Worm (Caenorhabditis elegans) whole organism, young adult: Measurements from ENCODE around the gene wht-7.

Experiments used
- B0019.2 ChIP-seq: fragments of 200-800 bp; sonication (Bioruptor generic); conservative IDR thresholded peaks from 2 replicates; pipeline ENCODE4 v1.3.6; 2022; ENCODE audit warnings: missing genetic modification reagents, missing genetic modification characterization, missing compliant biosample characterization
- B0261.1 ChIP-seq: sonication (generic microtip); optimal IDR thresholded peaks from 2 replicates; lab custom pipeline; 2016; ENCODE audit warnings: mild to moderate bottlenecking, missing genetic modification characterization, moderate library complexity, missing compliant biosample characterization
- B0336.3 ChIP-seq: fragments of 200-800 bp; sonication (Bioruptor generic); IDR thresholded peaks from 2 replicates; pipeline ENCODE4 v1.3.6; 2022; ENCODE audit warnings: missing genetic modification characterization, missing compliant biosample characterization
- F23B12.7 ChIP-seq: sonication (generic microtip); optimal IDR thresholded peaks from 2 replicates; lab custom pipeline; 2017; ENCODE audit warnings: missing genetic modification characterization, mild to moderate bottlenecking, missing compliant biosample characterization, antibody characterized with exemption, moderate library complexity; ENCODE audit not compliant: insufficient read depth
- F55B11.4 ChIP-seq: sonication (generic microtip); optimal IDR thresholded peaks from 2 replicates; lab custom pipeline; 2016; ENCODE audit warnings: missing compliant biosample characterization, missing genetic modification characterization, borderline replicate concordance; ENCODE audit not compliant: insufficient read depth
- F57A8.1 ChIP-seq: fragments of 200-800 bp; sonication (Bioruptor generic); optimal IDR thresholded peaks from 2 replicates; lab custom pipeline; 2018; ENCODE audit warnings: mild to moderate bottlenecking, missing genetic modification characterization, moderate library complexity, missing compliant biosample characterization
- K11D2.4 ChIP-seq: fragments of 200-800 bp; sonication (Bioruptor generic); IDR thresholded peaks from 2 replicates; pipeline ENCODE4 v1.3.6; 2022; ENCODE audit warnings: missing genetic modification reagents, missing genetic modification characterization, missing compliant biosample characterization
- T26A5.8 ChIP-seq: sonication (generic microtip); optimal IDR thresholded peaks from 2 replicates; lab custom pipeline; 2016; ENCODE audit warnings: missing genetic modification characterization, missing compliant biosample characterization
- Y56A3A.18 ChIP-seq: fragments of 200-800 bp; sonication (Bioruptor generic); IDR thresholded peaks from 2 replicates; pipeline ENCODE4 v1.3.6; 2022; ENCODE audit warnings: missing genetic modification reagents, missing genetic modification characterization, missing compliant biosample characterization
- ZK185.1 ChIP-seq: sonication (generic microtip); optimal IDR thresholded peaks from 2 replicates; lab custom pipeline; 2016; ENCODE audit warnings: mild to moderate bottlenecking, missing genetic modification characterization, missing compliant biosample characterization; ENCODE audit not compliant: poor library complexity, severe bottlenecking
- athp-1 ChIP-seq: sonication (generic microtip); optimal IDR thresholded peaks from 2 replicates; lab custom pipeline; 2017; ENCODE audit warnings: mild to moderate bottlenecking, missing genetic modification characterization, missing compliant biosample characterization
- attf-3 ChIP-seq: fragments of 200-800 bp; sonication (Bioruptor generic); conservative IDR thresholded peaks from 2 replicates; pipeline ENCODE4 v1.3.6; 2022; ENCODE audit warnings: missing genetic modification reagents, missing genetic modification characterization, missing compliant biosample characterization
- bed-1 ChIP-seq: fragments of 200-800 bp; sonication (Bioruptor generic); IDR thresholded peaks from 2 replicates; pipeline ENCODE4 v1.3.6; 2022; ENCODE audit warnings: missing genetic modification reagents, missing genetic modification characterization, missing compliant biosample characterization
- bed-2 ChIP-seq: fragments of 200-800 bp; sonication (Bioruptor generic); IDR thresholded peaks from 2 replicates; pipeline ENCODE4 v1.3.6; 2022; ENCODE audit warnings: missing genetic modification reagents, missing genetic modification characterization, missing compliant biosample characterization
- ceh-91 ChIP-seq: fragments of 200-800 bp; sonication (Bioruptor generic); IDR thresholded peaks from 2 replicates; pipeline ENCODE4 v1.3.6; 2022; ENCODE audit warnings: missing genetic modification reagents, missing genetic modification characterization, missing compliant biosample characterization
- dox-1 ChIP-seq: fragments of 200-800 bp; sonication (Bioruptor generic); IDR thresholded peaks from 2 replicates; pipeline ENCODE4 v1.3.6; 2022; ENCODE audit warnings: missing genetic modification reagents, missing genetic modification characterization, missing compliant biosample characterization
- egl-44 ChIP-seq: fragments of 200-800 bp; sonication (Bioruptor generic); IDR thresholded peaks from 2 replicates; pipeline ENCODE4 v1.3.6; 2022; ENCODE audit warnings: missing genetic modification reagents, missing genetic modification characterization, missing compliant biosample characterization
- egrh-3 ChIP-seq: fragments of 200-800 bp; sonication (Bioruptor generic); IDR thresholded peaks from 2 replicates; pipeline ENCODE4 v1.3.6; 2022; ENCODE audit warnings: missing genetic modification reagents, missing genetic modification characterization, missing compliant biosample characterization
- ekl-4 ChIP-seq: fragments of 200-800 bp; sonication (Bioruptor generic); IDR thresholded peaks from 2 replicates; pipeline ENCODE4 v1.3.6; 2022; ENCODE audit warnings: missing genetic modification reagents, missing genetic modification characterization, missing compliant biosample characterization
- him-1 ChIP-seq: sonication (generic microtip); optimal IDR thresholded peaks from 2 replicates; lab custom pipeline; 2016; ENCODE audit warnings: missing genotype, missing genetic modification reagents, missing genetic modification characterization, missing compliant biosample characterization
- hlh-26 ChIP-seq: fragments of 200-800 bp; sonication (Bioruptor generic); conservative IDR thresholded peaks from 2 replicates; pipeline ENCODE4 v1.3.6; 2022; ENCODE audit warnings: missing genetic modification reagents, missing genetic modification characterization, missing compliant biosample characterization
- hmg-1.2 ChIP-seq: fragments of 200-800 bp; sonication (Bioruptor generic); IDR thresholded peaks from 2 replicates; pipeline ENCODE4 v1.3.6; 2022; ENCODE audit warnings: missing genetic modification reagents, missing genetic modification characterization, missing compliant biosample characterization
- hrde-1 ChIP-seq: sonication (generic microtip); optimal IDR thresholded peaks from 2 replicates; lab custom pipeline; 2016; ENCODE audit warnings: missing genetic modification characterization, mild to moderate bottlenecking, missing compliant biosample characterization, moderate library complexity, missing genotype, missing genetic modification reagents, borderline replicate concordance
- hsf-1 ChIP-seq: fragments of 200-800 bp; sonication (Bioruptor generic); IDR thresholded peaks from 2 replicates; pipeline ENCODE4 v1.3.6; 2022; ENCODE audit warnings: missing genetic modification reagents, missing genetic modification characterization, missing compliant biosample characterization
- lin-35 ChIP-seq, 3 experiments: fragments of 150-350 bp in 2 of 3; sonication (generic microtip) in 1 of 3; optimal IDR thresholded peaks; 2 replicates each; lab custom pipeline; 2014 to 2018; ENCODE audit warnings: missing biosample characterization in 3 of 3, missing genetic modification characterization in 3 of 3, missing genetic modification reagents in 3 of 3
- lin-40 ChIP-seq: sonication (generic microtip); optimal IDR thresholded peaks from 2 replicates; lab custom pipeline; 2016; ENCODE audit warnings: missing genetic modification characterization, mild to moderate bottlenecking, missing compliant biosample characterization, missing genotype, missing genetic modification reagents
- lsl-1 ChIP-seq: fragments of 200-800 bp; sonication (Bioruptor generic); optimal IDR thresholded peaks from 2 replicates; lab custom pipeline; 2018; ENCODE audit warnings: mild to moderate bottlenecking, missing genetic modification characterization, moderate library complexity, missing compliant biosample characterization
- madf-6 ChIP-seq: fragments of 200-800 bp; sonication (Bioruptor generic); IDR thresholded peaks from 2 replicates; pipeline ENCODE4 v1.3.6; 2022; ENCODE audit warnings: missing genetic modification reagents, missing genetic modification characterization, missing compliant biosample characterization
- mes-4 ChIP-seq: sonication (generic microtip); optimal IDR thresholded peaks from 2 replicates; lab custom pipeline; 2016; ENCODE audit warnings: missing genotype, missing genetic modification characterization, missing compliant biosample characterization
- nfya-1 ChIP-seq: sonication (generic microtip); optimal IDR thresholded peaks from 2 replicates; lab custom pipeline; 2017; ENCODE audit warnings: antibody characterized with exemption, missing compliant biosample characterization, missing genetic modification characterization, borderline replicate concordance; ENCODE audit not compliant: insufficient read depth
- nhr-90 ChIP-seq: sonication (generic microtip); optimal IDR thresholded peaks from 2 replicates; lab custom pipeline; 2016; ENCODE audit warnings: missing genotype, mild to moderate bottlenecking, missing genetic modification characterization, missing compliant biosample characterization
- rcor-1 ChIP-seq: fragments of 200-800 bp; sonication (Bioruptor generic); IDR thresholded peaks from 2 replicates; pipeline ENCODE4 v1.3.6; 2022; ENCODE audit warnings: missing genetic modification reagents, missing genetic modification characterization, missing compliant biosample characterization
- rpc-1 ChIP-seq, 2 experiments: fragments of 150-350 bp in 1 of 2; sonication (generic microtip) in 1 of 2; optimal IDR thresholded peaks; 2 replicates each; lab custom pipeline; 2014 to 2018; ENCODE audit warnings: missing biosample characterization in 1 of 2, missing genetic modification characterization in 1 of 2, missing genetic modification reagents in 1 of 2, missing genotype in 1 of 2
- sdz-38 ChIP-seq: sonication (generic microtip); optimal IDR thresholded peaks from 2 replicates; lab custom pipeline; 2016; ENCODE audit warnings: missing genotype, missing genetic modification characterization, missing compliant biosample characterization
- snpc-1.1 ChIP-seq: sonication (generic microtip); optimal IDR thresholded peaks from 2 replicates; lab custom pipeline; 2017; ENCODE audit warnings: missing genetic modification characterization, mild to moderate bottlenecking, missing compliant biosample characterization, antibody characterized with exemption, moderate library complexity, missing genotype, missing genetic modification reagents; ENCODE audit not compliant: insufficient read depth
- snpc-3.4 ChIP-seq: sonication (generic microtip); optimal IDR thresholded peaks from 2 replicates; lab custom pipeline; 2017; ENCODE audit warnings: missing genetic modification characterization, mild to moderate bottlenecking, missing compliant biosample characterization, antibody characterized with exemption, moderate library complexity, missing genotype, missing genetic modification reagents
- snpc-4 ChIP-seq, 5 experiments: fragments of 150-350 bp in 1 of 5; sonication (generic microtip) in 4 of 5; optimal IDR thresholded peaks; 2 replicates each; lab custom pipeline; 2014 to 2018; ENCODE audit warnings: missing genetic modification characterization in 5 of 5, missing biosample characterization in 3 of 5, antibody characterized with exemption in 2 of 5, mild to moderate bottlenecking in 2 of 5, missing compliant biosample characterization in 2 of 5, missing genotype in 2 of 5, moderate library complexity in 2 of 5, missing genetic modification reagents in 1 of 5
- tbp1 ChIP-seq: fragments of 200-800 bp; sonication (Bioruptor generic); optimal IDR thresholded peaks from 2 replicates; lab custom pipeline; 2018; ENCODE audit warnings: mild to moderate bottlenecking, missing genetic modification characterization, missing compliant biosample characterization
- tlf-1 ChIP-seq: fragments of 200-800 bp; sonication (Bioruptor generic); optimal IDR thresholded peaks from 2 replicates; lab custom pipeline; 2018; ENCODE audit warnings: mild to moderate bottlenecking, missing genetic modification characterization, missing compliant biosample characterization
- unc-130 ChIP-seq: sonication (generic microtip); optimal IDR thresholded peaks from 2 replicates; lab custom pipeline; 2016; ENCODE audit warnings: missing genetic modification reagents, missing genetic modification characterization, missing compliant biosample characterization
- xnd-1 ChIP-seq: sonication (generic microtip); optimal IDR thresholded peaks from 2 replicates; lab custom pipeline; 2016; ENCODE audit warnings: missing genotype, missing genetic modification reagents, missing genetic modification characterization, missing compliant biosample characterization
- ztf-22 ChIP-seq: fragments of 200-800 bp; sonication (Bioruptor generic); optimal IDR thresholded peaks from 2 replicates; lab custom pipeline; 2018; ENCODE audit warnings: mild to moderate bottlenecking, missing genetic modification characterization, moderate library complexity, missing compliant biosample characterization
- ztf-28 ChIP-seq: fragments of 200-800 bp; sonication (Bioruptor generic); IDR thresholded peaks from 2 replicates; pipeline ENCODE4 v1.3.6; 2022; ENCODE audit warnings: missing genetic modification reagents, missing genetic modification characterization, missing compliant biosample characterization
- ztf-6 ChIP-seq: fragments of 200-800 bp; sonication (Bioruptor generic); IDR thresholded peaks from 2 replicates; pipeline ENCODE4 v1.3.6; 2022; ENCODE audit warnings: missing genetic modification reagents, missing genetic modification characterization, missing compliant biosample characterization

wht-7 gene

DNA sequence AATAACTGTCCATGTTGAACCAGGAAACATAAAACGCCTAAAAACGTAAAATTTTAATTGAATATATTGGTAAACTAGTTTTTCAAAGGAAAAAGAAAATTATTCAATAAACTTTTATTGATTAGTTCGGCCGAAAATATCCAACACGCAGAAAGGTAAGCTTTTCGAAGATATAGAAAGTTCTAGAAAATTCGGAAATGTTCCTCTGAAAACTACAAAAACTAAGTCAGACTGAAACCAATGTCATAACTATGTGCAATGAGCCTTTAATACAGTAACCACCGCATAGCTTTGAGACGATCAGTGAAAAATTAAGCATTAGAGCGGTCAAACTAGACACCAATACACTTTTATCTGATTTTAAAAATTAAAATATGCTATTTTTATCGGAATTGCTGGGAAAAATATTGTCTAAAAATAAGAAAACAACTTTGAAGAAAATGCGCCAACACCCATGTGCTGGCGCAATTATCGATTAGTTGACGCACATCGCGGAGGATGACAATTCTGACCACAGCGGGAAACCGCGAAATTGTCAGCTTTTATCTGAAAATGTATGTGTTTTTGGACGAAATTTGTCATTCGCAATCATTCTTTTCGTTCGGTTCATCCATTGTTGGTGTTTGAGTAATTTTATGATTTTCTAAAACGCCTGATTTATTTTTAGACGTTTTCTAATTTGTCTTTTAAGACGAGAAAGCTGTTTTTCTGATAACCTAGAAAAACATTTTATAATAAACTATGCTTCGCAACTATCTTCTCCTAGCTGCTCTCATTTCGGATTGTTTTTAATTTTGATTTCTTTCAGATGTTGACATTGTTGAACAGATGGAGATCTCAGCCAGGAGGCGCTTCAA lies 49.2 kb upstream of the wht-7 start, which contains the start of the genes C23G10.7 and rpn-2 (continued):
- peak; percentile 46 for TF ChIP-seq F23B12.7 (tag; lab: Kevin White, UChicago)
- no peak for TF ChIP-seq Y56A3A.18 (GFP tag; lab: Robert Waterston, UW)
- TF ChIP-seq B0019.2, result 0 out of 2 replicates have a peak, but pooled peaks have one; percentile 29
- no peak for TF ChIP-seq K11D2.4 (GFP tag; lab: Robert Waterston, UW)
- peak; percentile 88 for TF ChIP-seq madf-6
- TF ChIP-seq ztf-22 (GFP tag; lab: Kevin White, UChicago), result no peak
- no peak for TF ChIP-seq hrde-1 (tag; lab: Kevin White, UChicago)
- TF ChIP-seq T26A5.8, result no peak
- peak; percentile 87 for TF ChIP-seq xnd-1
- TF ChIP-seq sdz-38, result no peak
- no peak for TF ChIP-seq ztf-28
- no peak for TF ChIP-seq F55B11.4 (tag; lab: Kevin White, UChicago)
- TF ChIP-seq athp-1 (tag; lab: Kevin White, UChicago), result peak; percentile 41
- no peak for TF ChIP-seq egl-44 (GFP tag; lab: Robert Waterston, UW)
- peak; percentile 89 for TF ChIP-seq dox-1 (GFP tag; lab: Robert Waterston, UW)
- TF ChIP-seq snpc-4 (GFP tag; optimal IDR thresholded peaks at IDR 0.05; lab: Kevin White, UChicago), result peak; percentile 1
- TF ChIP-seq snpc-4 (tag; optimal IDR thresholded peaks at IDR 0.05; lab: Kevin White, UChicago), result peak in 1 of 4 experiments; percentile 60
- no peak for TF ChIP-seq B0261.1 (tag; lab: Kevin White, UChicago)
- no peak for TF ChIP-seq bed-1 (GFP tag; lab: Robert Waterston, UW)
- peak; percentile 98 for TF ChIP-seq hsf-1 (GFP tag; lab: Robert Waterston, UW)
- TF ChIP-seq ztf-6, result no peak
- no peak for TF ChIP-seq F57A8.1 (GFP tag; lab: Kevin White, UChicago)
- TF ChIP-seq ceh-91 (GFP tag; lab: Robert Waterston, UW), result peak; percentile 60
- peak; percentile 83; the same call in 1 of the 2 replicates for TF ChIP-seq B0336.3 (GFP tag; lab: Robert Waterston, UW)
- peak; percentile 29; the same call in 1 of the 2 replicates for TF ChIP-seq ekl-4 (GFP tag; lab: Robert Waterston, UW)
- TF ChIP-seq unc-130 (GFP tag; lab: Kevin White, UChicago), result peak; percentile 64
- peak; percentile 42; the same call in 1 of the 2 replicates for TF ChIP-seq hmg-1.2 (GFP tag; lab: Robert Waterston, UW)
- peak; percentile 94 for TF ChIP-seq lsl-1 (GFP tag; lab: Kevin White, UChicago)
- peak; percentile 30 for TF ChIP-seq rpc-1 (optimal IDR thresholded peaks at IDR 0.05; lab: Kevin White, UChicago)
- TF ChIP-seq rpc-1 (tag; optimal IDR thresholded peaks at IDR 0.05; lab: Kevin White, UChicago), result no peak
- peak; percentile 53 for TF ChIP-seq snpc-3.4 (tag; lab: Kevin White, UChicago)
- peak in 1 of 3 experiments; percentile 80 for TF ChIP-seq lin-35 (GFP tag; optimal IDR thresholded peaks at IDR 0.05; lab: Kevin White, UChicago)
- peak; percentile 51 for TF ChIP-seq snpc-1.1
- TF ChIP-seq hlh-26 (GFP tag; lab: Robert Waterston, UW), result no peak
- peak; percentile 87 for TF ChIP-seq tlf-1 (GFP tag; lab: Kevin White, UChicago)
- no peak for TF ChIP-seq ZK185.1
- TF ChIP-seq egrh-3, result no peak
- no peak for TF ChIP-seq rcor-1 (GFP tag; lab: Robert Waterston, UW)
- no peak for TF ChIP-seq bed-2 (GFP tag; lab: Robert Waterston, UW)
- peak; percentile 42 for TF ChIP-seq tbp1 (GFP tag; lab: Kevin White, UChicago)
- TF ChIP-seq mes-4 (tag; lab: Kevin White, UChicago), result no peak
- no peak for TF ChIP-seq nhr-90 (tag; lab: Kevin White, UChicago)
- peak; percentile 47; the same call in 1 of the 2 replicates for TF ChIP-seq attf-3 (GFP tag; lab: Robert Waterston, UW)
- peak; percentile 46 for TF ChIP-seq him-1 (tag; lab: Kevin White, UChicago)
- peak; percentile 64 for TF ChIP-seq lin-40
- TF ChIP-seq nfya-1 (tag; lab: Kevin White, UChicago), result no peak
